Worm (Caenorhabditis elegans) whole organism, L1 larva: ENCODE measurements around the gene F34D6.1.

Experiments
- blmp-1 ChIP-seq: fragments of 150-350 bp; optimal IDR thresholded peaks from 2 replicates; lab custom pipeline; 2014; ENCODE audit warnings: missing biosample characterization, missing genetic modification characterization
- nhr-237 ChIP-seq: fragments of 150-350 bp; optimal IDR thresholded peaks from 2 replicates; lab custom pipeline; 2014; ENCODE audit warnings: missing biosample characterization, missing genetic modification characterization
- nhr-77 ChIP-seq: fragments of 150-350 bp; optimal IDR thresholded peaks from 2 replicates; lab custom pipeline; 2014; ENCODE audit warnings: missing biosample characterization, missing genetic modification characterization

DNA sequence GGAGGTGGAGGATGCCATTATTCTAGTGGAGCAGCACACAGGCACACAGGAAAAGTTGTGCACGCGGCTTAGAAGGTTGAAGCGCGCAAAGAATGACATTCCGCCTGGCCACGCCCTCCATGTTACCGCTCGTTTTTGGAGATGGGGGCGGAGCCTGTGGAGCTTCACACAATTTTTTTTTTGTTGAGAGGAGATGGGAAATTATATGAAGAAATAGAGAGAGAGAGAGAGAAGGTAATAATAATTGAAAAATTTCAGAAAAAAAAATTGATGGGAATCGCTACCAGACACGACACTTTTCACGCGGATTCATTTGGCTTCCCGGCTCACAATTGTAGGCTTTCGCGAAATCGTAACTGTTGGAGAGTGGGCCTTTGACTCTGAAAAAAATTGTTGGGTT is 36.3 kb upstream of the F34D6.1 start, which contains the start of gene T05A8.3:
- TF ChIP-seq nhr-77 = no peak
- TF ChIP-seq nhr-237 = no peak
- TF ChIP-seq blmp-1 (tag; lab: Kevin White, UChicago) = no peak
